Fruit fly (Drosophila melanogaster): Measurements from ENCODE around the gene Zaf1.
A peak's percentile ranks its signal among the peaks of the same experiment; 100 is the strongest.

The Zaf1 gene

dm6 chr3R:11650105-11651039 is 24.9 kb upstream of the Zaf1 start, which contains the start of the genes Csk and Elp1:
TSS of gene Csk (minus strand) at chr3R:11650706.
TSS of gene Elp1 (plus strand) at chr3R:11650971.
- TF ChIP-seq CTCF (optimal IDR thresholded peaks at IDR 0.05), result no peak
- TF ChIP-seq CG8478 (optimal IDR thresholded peaks at IDR 0.05), result no peak

- TF ChIP-seq CG8478 (optimal IDR thresholded peaks at IDR 0.05) (no peak), CTCF (optimal IDR thresholded peaks at IDR 0.05) (no peak)
Measured at dm6 chr3R:11649449-11649848, 24.0 kb upstream of the Zaf1 start.

dm6 chr3R:11648356-11649355 is 23.2 kb upstream of the Zaf1 start:
- no peak for TF ChIP-seq CG8478 (optimal IDR thresholded peaks at IDR 0.05)
- no peak for TF ChIP-seq CTCF (optimal IDR thresholded peaks at IDR 0.05)

dm6 chr3R:11646826-11647225 is 21.4 kb upstream of the Zaf1 start:
- TF ChIP-seq CTCF (optimal IDR thresholded peaks at IDR 0.05) (no peak), CG8478 (optimal IDR thresholded peaks at IDR 0.05) (no peak)

- TF ChIP-seq CG8478 (optimal IDR thresholded peaks at IDR 0.05), result no peak
- TF ChIP-seq CTCF (optimal IDR thresholded peaks at IDR 0.05), result no peak
Measured at dm6 chr3R:11639946-11640588, 14.6 kb upstream of the Zaf1 start.

dm6 chr3R:11637586-11637985 is 12.1 kb upstream of the Zaf1 start:
- TF ChIP-seq CTCF (optimal IDR thresholded peaks at IDR 0.05) (no peak), CG8478 (optimal IDR thresholded peaks at IDR 0.05) (no peak)

dm6 chr3R:11628416-11629041 is 3.1 kb upstream of the Zaf1 start, which contains the start of gene CG14712:
TSS of gene CG14712 (plus strand) at chr3R:11628759.
- no peak for TF ChIP-seq CTCF (optimal IDR thresholded peaks at IDR 0.05)
- no peak for TF ChIP-seq CG8478 (optimal IDR thresholded peaks at IDR 0.05)

dm6 chr3R:11626571-11626970 is 1.1 kb upstream of the Zaf1 start, which contains the start of the genes CG6813 and CG18764:
TSS of gene CG6813 (minus strand) at chr3R:11626638.
TSS of gene CG18764 (plus strand) at chr3R:11626889.
- no peak for TF ChIP-seq CTCF (optimal IDR thresholded peaks at IDR 0.05)
- TF ChIP-seq CG8478 (optimal IDR thresholded peaks at IDR 0.05), result no peak

- TF ChIP-seq CG8478 (optimal IDR thresholded peaks at IDR 0.05) (no peak), CTCF (optimal IDR thresholded peaks at IDR 0.05) (no peak)
Measured at dm6 chr3R:11623025-11623424, 2.4 kb downstream of the Zaf1 start, which contains the start of gene CG14711. TSS of gene CG14711 (plus strand) at chr3R:11623339.

- TF ChIP-seq CTCF (optimal IDR thresholded peaks at IDR 0.05) (peak; percentile 31 to 38), CG8478 (optimal IDR thresholded peaks at IDR 0.05) (no peak)
Measured at dm6 chr3R:11619709-11620409, 5.6 kb downstream of the Zaf1 start, which contains the start of the genes Jupiter and CG14710. TSS of gene Jupiter (minus strand) at chr3R:11619906. TSS of gene CG14710 (plus strand) at chr3R:11620090.

- TF ChIP-seq CG8478 (optimal IDR thresholded peaks at IDR 0.05), result no peak
- TF ChIP-seq CTCF (optimal IDR thresholded peaks at IDR 0.05), result no peak
Measured at dm6 chr3R:11618879-11619278, 6.6 kb downstream of the Zaf1 start.

dm6 chr3R:11617849-11618248 is 7.6 kb downstream of the Zaf1 start:
- no peak for TF ChIP-seq CTCF (optimal IDR thresholded peaks at IDR 0.05)
- TF ChIP-seq CG8478 (optimal IDR thresholded peaks at IDR 0.05), result no peak

- TF ChIP-seq CTCF (optimal IDR thresholded peaks at IDR 0.05) (no peak), CG8478 (optimal IDR thresholded peaks at IDR 0.05) (no peak)
Measured at dm6 chr3R:11617363-11617762, 8.1 kb downstream of the Zaf1 start.

Measured in S2 (cell line).